Fruit fly (Drosophila melanogaster): ENCODE measurements around the gene CG14636.

dm6 chr3R:4214601-4215000 lies 513 bp downstream of the CG14636 start:
- no peak for TF ChIP-seq CTCF (optimal IDR thresholded peaks at IDR 0.05)
- TF ChIP-seq CG8478 (optimal IDR thresholded peaks at IDR 0.05), result no peak
